Worm (Caenorhabditis elegans): ENCODE data around the gene F46C5.2.
A peak's percentile ranks its signal among the peaks of the same experiment; 100 is the strongest.

F46C5.2 gene

DNA sequence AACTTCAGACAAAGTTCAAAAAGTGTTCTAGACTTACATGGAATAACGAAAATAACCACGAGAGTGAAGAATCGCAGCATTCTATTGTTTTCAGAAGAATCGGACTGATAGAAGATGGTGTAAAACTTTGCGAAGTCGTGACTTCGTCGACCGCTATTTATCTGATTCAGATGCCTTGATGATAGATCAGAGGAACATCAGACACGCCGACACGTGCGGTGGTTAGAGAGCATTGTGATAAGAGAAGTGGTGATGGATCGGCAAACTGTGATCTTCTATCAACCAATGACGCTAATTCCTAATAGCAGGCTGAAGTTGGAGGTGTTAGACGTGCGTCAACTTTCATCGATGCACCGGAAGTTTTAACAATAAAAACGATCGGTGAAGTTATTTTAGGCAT is 10.8 kb downstream of the F46C5.2 start (continued):
- TF ChIP-seq aly-2 (tag; optimal IDR thresholded peaks at IDR 0.05), result no peak
- no peak for TF ChIP-seq lin-15B (tag; optimal IDR thresholded peaks at IDR 0.05)
- TF ChIP-seq spr-1 (tag; optimal IDR thresholded peaks at IDR 0.05), result no peak
- no peak for TF ChIP-seq mes-2 (tag; optimal IDR thresholded peaks at IDR 0.05; ENCODE audit: poor library complexity, severe bottlenecking)
- no peak for TF ChIP-seq ceh-32 (tag; optimal IDR thresholded peaks at IDR 0.05; ENCODE audit: poor library complexity)
- no peak for TF ChIP-seq pha-4 (GFP tag; IDR thresholded peaks at IDR 0.05)
- TF ChIP-seq pha-4 (tag; optimal IDR thresholded peaks at IDR 0.05), result no peak
- TF ChIP-seq tra-1 (GFP tag; IDR thresholded peaks at IDR 0.05), result 0 out of 2 replicates have a peak, but pooled peaks have one; percentile 56
- TF ChIP-seq dmd-9 (GFP tag; IDR thresholded peaks at IDR 0.05), result no peak
- TF ChIP-seq ztf-11 (tag; optimal IDR thresholded peaks at IDR 0.05), result no peak
- TF ChIP-seq nhr-10 (tag; optimal IDR thresholded peaks at IDR 0.05), result no peak
- no peak for TF ChIP-seq nhr-237 (tag; optimal IDR thresholded peaks at IDR 0.05)
- no peak for TF ChIP-seq ceh-62 (tag; optimal IDR thresholded peaks at IDR 0.05)
- TF ChIP-seq unc-62 (GFP tag; optimal IDR thresholded peaks at IDR 0.05 in 1 of 2), result no peak
- no peak for TF ChIP-seq unc-62 (tag; optimal IDR thresholded peaks at IDR 0.05)
- peak in 1 of 2 experiments; percentile 78 for TF ChIP-seq mdl-1 (tag; optimal IDR thresholded peaks at IDR 0.05)
- peak; percentile 62 for TF ChIP-seq hlh-11 (tag; optimal IDR thresholded peaks at IDR 0.05)
- no peak for TF ChIP-seq ces-1 (GFP tag; optimal IDR thresholded peaks at IDR 0.05)
- TF ChIP-seq aha-1 (tag), result peak; percentile 92
- no peak for TF ChIP-seq set-16 (GFP tag; IDR thresholded peaks at IDR 0.05)
- TF ChIP-seq D1046.2 (GFP tag; IDR thresholded peaks at IDR 0.05), result no peak
- no peak for TF ChIP-seq nhr-111 (GFP tag; optimal IDR thresholded peaks at IDR 0.05)
- TF ChIP-seq madf-9 (GFP tag; conservative IDR thresholded peaks at IDR 0.05), result no peak
- no peak for TF ChIP-seq ztf-7 (tag; optimal IDR thresholded peaks at IDR 0.05)
- TF ChIP-seq hmg-1.1 (GFP tag; IDR thresholded peaks at IDR 0.05), result no peak
- TF ChIP-seq vab-7 (GFP tag; IDR thresholded peaks at IDR 0.05), result no peak
- TF ChIP-seq mep-1 (tag; optimal IDR thresholded peaks at IDR 0.05), result peak; percentile 31
- TF ChIP-seq nhr-28 (tag; optimal IDR thresholded peaks at IDR 0.05), result peak; percentile 2

DNA sequence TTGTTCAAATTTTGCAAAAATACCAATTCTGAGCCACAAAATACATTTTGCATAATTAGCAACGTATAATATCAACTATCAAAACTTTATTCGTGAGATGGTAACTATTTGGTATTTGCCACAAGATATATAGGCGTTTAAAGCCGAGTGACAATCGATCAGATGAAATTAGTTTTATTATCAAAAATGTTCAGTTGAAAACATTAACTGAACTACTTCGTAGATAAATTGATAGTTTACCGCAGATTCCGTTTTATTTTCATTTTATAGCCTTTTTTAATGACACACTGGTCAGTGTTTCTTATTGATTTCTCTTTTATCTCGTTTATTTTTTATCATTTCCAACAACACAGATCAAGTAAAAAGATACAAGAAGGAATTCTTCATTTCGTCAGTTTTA is 11.9 kb downstream of the F46C5.2 start:
- TF ChIP-seq zip-2 (tag; optimal IDR thresholded peaks at IDR 0.05), result no peak
- TF ChIP-seq F49E8.2 (tag; optimal IDR thresholded peaks at IDR 0.05; ENCODE audit: borderline replicate concordance), result no peak
- no peak for TF ChIP-seq gei-8 (GFP tag; optimal IDR thresholded peaks at IDR 0.05)
- TF ChIP-seq egl-43 (GFP tag; IDR thresholded peaks at IDR 0.05), result no peak
- no peak for TF ChIP-seq F10B5.3 (tag; optimal IDR thresholded peaks at IDR 0.05)
- TF ChIP-seq nhr-48 (tag; optimal IDR thresholded peaks at IDR 0.05), result no peak
- TF ChIP-seq jun-1 (tag; optimal IDR thresholded peaks at IDR 0.05), result no peak
- no peak for TF ChIP-seq nhr-237 (tag; optimal IDR thresholded peaks at IDR 0.05)
- no peak for TF ChIP-seq daf-19 (GFP tag; conservative IDR thresholded peaks at IDR 0.05)
- no peak for TF ChIP-seq lsy-2 (tag; optimal IDR thresholded peaks at IDR 0.05)
- no peak for TF ChIP-seq sdz-12 (GFP tag; optimal IDR thresholded peaks at IDR 0.05)
- peak; percentile 11 for TF ChIP-seq duxl-1 (tag; optimal IDR thresholded peaks at IDR 0.05; ENCODE audit: poor library complexity)
- TF ChIP-seq arid-1 (GFP tag; conservative IDR thresholded peaks at IDR 0.05), result 0 out of 2 replicates have a peak, but pooled peaks have one; percentile 21
- TF ChIP-seq spr-1 (tag; optimal IDR thresholded peaks at IDR 0.05), result no peak
- TF ChIP-seq D1046.2 (GFP tag; IDR thresholded peaks at IDR 0.05), result no peak
- no peak for TF ChIP-seq fkh-10 (GFP tag; optimal IDR thresholded peaks at IDR 0.05)
- no peak for TF ChIP-seq ceh-28 (tag; optimal IDR thresholded peaks at IDR 0.05)
- TF ChIP-seq ceh-82 (tag; optimal IDR thresholded peaks at IDR 0.05), result no peak
- no peak for TF ChIP-seq snpc-1.2 (GFP tag; IDR thresholded peaks at IDR 0.05)
- TF ChIP-seq mes-2 (tag; optimal IDR thresholded peaks at IDR 0.05; ENCODE audit: poor library complexity, severe bottlenecking), result no peak
- no peak for TF ChIP-seq unc-130 (GFP tag; optimal IDR thresholded peaks at IDR 0.05)
- no peak for TF ChIP-seq lin-13 (GFP tag; optimal IDR thresholded peaks at IDR 0.05)
- peak; percentile 16 for TF ChIP-seq dve-1 (tag; optimal IDR thresholded peaks at IDR 0.05; ENCODE audit: insufficient read depth)
- no peak for TF ChIP-seq hmg-1.1 (GFP tag; IDR thresholded peaks at IDR 0.05)
- TF ChIP-seq nhr-11 (tag; optimal IDR thresholded peaks at IDR 0.05), result no peak
- TF ChIP-seq mdl-1 (tag; optimal IDR thresholded peaks at IDR 0.05), result no peak
- no peak for TF ChIP-seq Y75B8A.6 (GFP tag; IDR thresholded peaks at IDR 0.05)
- TF ChIP-seq saeg-2 (GFP tag; IDR thresholded peaks at IDR 0.05), result no peak
- no peak for TF ChIP-seq nhr-6 (tag; optimal IDR thresholded peaks at IDR 0.05)
- TF ChIP-seq madf-9 (GFP tag; conservative IDR thresholded peaks at IDR 0.05), result no peak
- TF ChIP-seq ztf-7 (tag; optimal IDR thresholded peaks at IDR 0.05), result no peak
- TF ChIP-seq Y105C5A.15 (GFP tag; IDR thresholded peaks at IDR 0.05), result no peak
